Worm (Caenorhabditis elegans) whole organism, L3 larva: ENCODE results near the gene srb-16.
"Not testable (repeated sequence)": the region's sequence is repeated elsewhere in the genome, so short reads cannot be mapped to it uniquely, and the experiment has no call there.

Experiments used
- ama-1 ChIP-seq: fragments of 150-350 bp; optimal IDR thresholded peaks from 2 replicates; lab custom pipeline; 2018
- elt-3 ChIP-seq, 3 experiments: fragments of 150-350 bp in 1 of 3; sonication (generic microtip) in 2 of 3; optimal IDR thresholded peaks; 2 replicates in 2 of 3; 4 replicates in 1 of 3; lab custom pipeline; 2014 to 2017; ENCODE audit warnings: missing biosample characterization in 3 of 3, missing genetic modification characterization in 3 of 3
- lin-15B ChIP-seq: fragments of 150-350 bp; optimal IDR thresholded peaks from 2 replicates; lab custom pipeline; 2014; ENCODE audit warnings: missing biosample characterization, missing genetic modification characterization
- nhr-12 ChIP-seq: fragments of 150-350 bp; optimal IDR thresholded peaks from 2 replicates; lab custom pipeline; 2014; ENCODE audit warnings: missing biosample characterization, missing genetic modification characterization
- zag-1 ChIP-seq: fragments of 150-350 bp; optimal IDR thresholded peaks from 2 replicates; lab custom pipeline; 2014; ENCODE audit warnings: missing biosample characterization, missing genetic modification characterization
- ztf-4 ChIP-seq: fragments of 150-350 bp; optimal IDR thresholded peaks from 2 replicates; lab custom pipeline; 2014; ENCODE audit warnings: missing biosample characterization, missing genetic modification characterization

DNA sequence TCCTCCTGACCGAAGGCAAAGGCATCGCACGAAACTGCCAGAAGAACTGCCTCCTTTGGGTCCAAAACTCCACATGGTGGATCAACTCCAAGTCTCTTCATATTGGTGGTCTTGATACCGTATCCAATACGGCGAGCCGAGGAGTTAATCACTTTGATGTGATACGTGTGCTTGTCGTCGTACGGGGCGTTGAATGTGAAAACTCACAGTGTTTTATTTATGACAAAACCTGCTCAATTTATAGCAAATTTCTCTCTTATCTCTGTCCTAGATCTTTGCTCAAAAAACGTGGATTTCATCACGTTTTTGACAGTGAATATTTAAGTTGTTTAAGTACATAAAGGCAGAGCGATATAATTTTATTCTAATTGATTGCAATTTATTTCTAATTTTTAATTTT is 8.0 kb upstream of the srb-16 start, which contains the start of gene F58A6.9:
- TF ChIP-seq ama-1 (lab: Kevin White, UChicago); nhr-12 (tag; lab: Kevin White, UChicago); elt-3 (tag; optimal IDR thresholded peaks at IDR 0.05; lab: Kevin White, UChicago); zag-1; lin-15B (tag; lab: Kevin White, UChicago); ztf-4 (tag; lab: Kevin White, UChicago): not testable (repeated sequence)
